Worm (Caenorhabditis elegans) whole organism, L2 larva: ENCODE measurements around the gene rimb-1.

Experiments used
- aly-2 ChIP-seq: fragments of 150-350 bp; optimal IDR thresholded peaks from 2 replicates; lab custom pipeline; 2014; ENCODE audit warnings: missing biosample characterization, missing genetic modification characterization
- lsy-2 ChIP-seq, 2 experiments: fragments of 150-350 bp in 1 of 2; sonication (generic microtip) in 1 of 2; optimal IDR thresholded peaks; 2 replicates each; lab custom pipeline; 2014 to 2017; ENCODE audit warnings: missing biosample characterization in 2 of 2, missing genetic modification characterization in 2 of 2
- mdl-1 ChIP-seq, 2 experiments: fragments of 150-350 bp in 1 of 2; sonication (generic microtip) in 1 of 2; optimal IDR thresholded peaks; 2 replicates each; lab custom pipeline; 2017; ENCODE audit warnings: missing biosample characterization in 2 of 2, missing genetic modification characterization in 2 of 2
- nhr-10 ChIP-seq: sonication (generic microtip); optimal IDR thresholded peaks from 2 replicates; lab custom pipeline; 2017; ENCODE audit warnings: missing biosample characterization, missing genetic modification characterization
- snpc-4 ChIP-seq: fragments of 150-350 bp; optimal IDR thresholded peaks from 2 replicates; lab custom pipeline; 2014; ENCODE audit warnings: missing biosample characterization, missing genetic modification characterization
- unc-62 ChIP-seq: fragments of 150-350 bp; optimal IDR thresholded peaks from 2 replicates; lab custom pipeline; 2014; ENCODE audit warnings: missing biosample characterization, missing genetic modification reagents, missing genetic modification characterization

DNA sequence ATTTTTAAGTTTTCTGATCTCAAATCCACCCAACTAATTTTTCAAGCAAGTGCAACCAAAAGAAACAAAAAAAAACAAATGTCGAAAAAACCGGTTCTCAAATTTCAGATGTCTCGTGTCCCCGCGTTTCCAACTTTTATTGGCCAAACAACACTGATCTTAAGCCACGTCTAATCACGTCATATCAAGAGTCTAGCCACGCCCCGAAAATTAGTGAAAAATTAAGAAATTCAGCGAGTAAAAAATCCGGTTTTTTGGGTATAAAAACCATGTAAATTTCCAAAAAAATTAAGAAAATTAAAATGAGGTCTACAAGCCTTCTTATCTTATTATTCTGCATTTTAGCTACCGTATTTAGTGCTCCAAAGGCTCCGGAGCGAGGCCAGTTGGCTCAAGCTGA is 24.9 kb upstream of the rimb-1 start, which contains the start of gene cnc-6:
- no peak for TF ChIP-seq aly-2
- TF ChIP-seq lsy-2 (tag; optimal IDR thresholded peaks at IDR 0.05; lab: Kevin White, UChicago) = no peak
- no peak for TF ChIP-seq nhr-10 (tag; lab: Kevin White, UChicago)
- TF ChIP-seq snpc-4 (tag; lab: Kevin White, UChicago) = no peak
- TF ChIP-seq unc-62 (GFP tag; lab: Kevin White, UChicago) = no peak
- no peak for TF ChIP-seq mdl-1 (tag; optimal IDR thresholded peaks at IDR 0.05; lab: Kevin White, UChicago)
